Worm (Caenorhabditis elegans) whole organism, L1 larva: ENCODE data around the gene ugt-38.
A peak's percentile ranks its signal among the peaks of the same experiment; 100 is the strongest.

Experiments
- C04F5.9 ChIP-seq: sonication (generic microtip); optimal IDR thresholded peaks from 2 replicates; lab custom pipeline; 2016; ENCODE audit warnings: missing genetic modification characterization, missing compliant biosample characterization
- C16A3.4 ChIP-seq: fragments of 150-350 bp; optimal IDR thresholded peaks from 2 replicates; lab custom pipeline; 2014; ENCODE audit warnings: missing biosample characterization, missing genetic modification characterization
- aha-1 ChIP-seq: fragments of 150-350 bp; optimal IDR thresholded peaks from 2 replicates; lab custom pipeline; 2014; ENCODE audit warnings: missing biosample characterization, missing genetic modification characterization
- aly-2 ChIP-seq: fragments of 150-350 bp; optimal IDR thresholded peaks from 2 replicates; lab custom pipeline; 2014; ENCODE audit warnings: missing biosample characterization, missing genetic modification characterization
- blmp-1 ChIP-seq: fragments of 150-350 bp; optimal IDR thresholded peaks from 2 replicates; lab custom pipeline; 2014; ENCODE audit warnings: missing biosample characterization, missing genetic modification characterization
- ceh-8 ChIP-seq: fragments of 200-800 bp; sonication (Bioruptor generic); optimal IDR thresholded peaks from 2 replicates; lab custom pipeline; 2018; ENCODE audit warnings: mild to moderate bottlenecking, missing genetic modification characterization, moderate library complexity, missing compliant biosample characterization
- ces-1 ChIP-seq: fragments of 150-350 bp; optimal IDR thresholded peaks from 2 replicates; lab custom pipeline; 2014; ENCODE audit warnings: missing biosample characterization, missing genetic modification reagents, missing genetic modification characterization
- dsc-1 ChIP-seq: sonication (generic microtip); optimal IDR thresholded peaks from 2 replicates; lab custom pipeline; 2016; ENCODE audit warnings: mild to moderate bottlenecking, missing genetic modification characterization, missing compliant biosample characterization
- elt-3 ChIP-seq, 6 experiments: fragments of 150-350 bp in 1 of 6; sonication (generic microtip); optimal IDR thresholded peaks; 2 replicates each; lab custom pipeline; 2017 to 2018; ENCODE audit warnings: missing biosample characterization in 6 of 6, missing genetic modification characterization in 6 of 6, inconsistent platforms in 1 of 6
- fkh-10 ChIP-seq: sonication (generic microtip); optimal IDR thresholded peaks from 2 replicates; lab custom pipeline; 2017; ENCODE audit warnings: missing biosample characterization, missing genetic modification reagents, missing genetic modification characterization
- grh-1 ChIP-seq: fragments of 200-800 bp; sonication (Bioruptor generic); IDR thresholded peaks from 2 replicates; pipeline ENCODE4 v1.3.6; 2022; ENCODE audit warnings: missing genetic modification reagents, missing genetic modification characterization, missing compliant biosample characterization
- hlh-4 ChIP-seq: sonication (generic microtip); optimal IDR thresholded peaks from 2 replicates; lab custom pipeline; 2016; ENCODE audit warnings: mild to moderate bottlenecking, missing genetic modification characterization, missing compliant biosample characterization
- irx-1 ChIP-seq: sonication (generic microtip); optimal IDR thresholded peaks from 2 replicates; lab custom pipeline; 2016; ENCODE audit warnings: missing genetic modification characterization, missing compliant biosample characterization
- jun-1 ChIP-seq: fragments of 150-350 bp; optimal IDR thresholded peaks from 2 replicates; lab custom pipeline; 2014; ENCODE audit warnings: missing biosample characterization, missing genetic modification reagents, missing genetic modification characterization
- lin-14 ChIP-seq: fragments of 200-800 bp; sonication (Bioruptor generic); optimal IDR thresholded peaks from 2 replicates; lab custom pipeline; 2018; ENCODE audit warnings: mild to moderate bottlenecking, missing genetic modification characterization, moderate library complexity, missing compliant biosample characterization
- lin-15B ChIP-seq: fragments of 150-350 bp; sonication (generic microtip); optimal IDR thresholded peaks from 3 replicates; lab custom pipeline; 2014; ENCODE audit warnings: missing biosample characterization, missing genetic modification characterization
- lin-39 ChIP-seq: fragments of 150-350 bp; optimal IDR thresholded peaks from 2 replicates; lab custom pipeline; 2014; ENCODE audit warnings: missing biosample characterization, missing genetic modification reagents, missing genetic modification characterization
- lsy-2 ChIP-seq, 2 experiments: fragments of 150-350 bp; optimal IDR thresholded peaks; 2 replicates each; lab custom pipeline; 2014; ENCODE audit warnings: missing biosample characterization in 2 of 2, missing genetic modification characterization in 2 of 2
- mab-9 ChIP-seq: fragments of 200-800 bp; sonication (Bioruptor generic); IDR thresholded peaks from 2 replicates; pipeline ENCODE4 v1.3.6; 2022; ENCODE audit warnings: missing genetic modification reagents, missing genetic modification characterization, missing compliant biosample characterization
- mdl-1 ChIP-seq, 2 experiments: fragments of 150-350 bp; optimal IDR thresholded peaks; 2 replicates each; lab custom pipeline; 2014 to 2017; ENCODE audit warnings: missing biosample characterization in 2 of 2, missing genetic modification characterization in 2 of 2, inconsistent platforms in 1 of 2
- mef-2 ChIP-seq: fragments of 150-350 bp; optimal IDR thresholded peaks from 2 replicates; lab custom pipeline; 2014; ENCODE audit warnings: missing biosample characterization, missing genetic modification characterization
- nhr-12 ChIP-seq: sonication (generic microtip); optimal IDR thresholded peaks from 2 replicates; lab custom pipeline; 2017; ENCODE audit warnings: missing biosample characterization, missing genetic modification characterization
- nhr-19 ChIP-seq: fragments of 200-800 bp; sonication (Bioruptor generic); conservative IDR thresholded peaks from 2 replicates; pipeline ENCODE4 v1.3.6; 2022; ENCODE audit warnings: missing genetic modification characterization, missing compliant biosample characterization
- nhr-71 ChIP-seq: sonication (generic microtip); optimal IDR thresholded peaks from 2 replicates; lab custom pipeline; 2016; ENCODE audit warnings: mild to moderate bottlenecking, missing genetic modification characterization, moderate library complexity, missing compliant biosample characterization
- nhr-76 ChIP-seq: sonication (generic microtip); optimal IDR thresholded peaks from 2 replicates; lab custom pipeline; 2017; ENCODE audit warnings: missing biosample characterization, missing genetic modification characterization
- nhr-84 ChIP-seq: sonication (generic microtip); optimal IDR thresholded peaks from 2 replicates; lab custom pipeline; 2017; ENCODE audit warnings: missing biosample characterization, missing genetic modification characterization
- nhr-85 ChIP-seq: sonication (generic microtip); peaks from one replicate; lab custom pipeline; 2016; ENCODE audit warnings: missing genetic modification characterization, inconsistent platforms, missing compliant biosample characterization
- nhr-90 ChIP-seq: sonication (generic microtip); optimal IDR thresholded peaks from 2 replicates; lab custom pipeline; 2016; ENCODE audit warnings: mild to moderate bottlenecking, missing genetic modification characterization, missing compliant biosample characterization; ENCODE audit not compliant: poor library complexity
- pag-3 ChIP-seq: sonication (generic microtip); optimal IDR thresholded peaks from 2 replicates; lab custom pipeline; 2017; ENCODE audit warnings: missing genetic modification characterization, mild to moderate bottlenecking, missing compliant biosample characterization, antibody characterized with exemption, borderline replicate concordance; ENCODE audit not compliant: insufficient read depth
- pax-3 ChIP-seq: fragments of 200-800 bp; sonication (Bioruptor generic); optimal IDR thresholded peaks from 2 replicates; lab custom pipeline; 2018; ENCODE audit warnings: mild to moderate bottlenecking, missing genetic modification characterization, moderate library complexity, missing compliant biosample characterization
- skn-1 ChIP-seq: fragments of 150-350 bp; optimal IDR thresholded peaks from 2 replicates; lab custom pipeline; 2014; ENCODE audit warnings: missing biosample characterization, missing genetic modification characterization
- snpc-4 ChIP-seq: fragments of 150-350 bp; optimal IDR thresholded peaks from 2 replicates; lab custom pipeline; 2014; ENCODE audit warnings: missing biosample characterization, missing genetic modification characterization
- sox-4 ChIP-seq: sonication (generic microtip); optimal IDR thresholded peaks from 2 replicates; lab custom pipeline; 2016; ENCODE audit warnings: missing genetic modification characterization, missing compliant biosample characterization
- tbx-2 ChIP-seq: sonication (generic microtip); optimal IDR thresholded peaks from 2 replicates; lab custom pipeline; 2016; ENCODE audit warnings: missing genetic modification characterization, missing compliant biosample characterization
- unc-30 ChIP-seq: sonication (generic microtip); optimal IDR thresholded peaks from 2 replicates; lab custom pipeline; 2017; ENCODE audit warnings: missing biosample characterization, missing genetic modification characterization
- unc-98 ChIP-seq: fragments of 200-800 bp; sonication (Bioruptor generic); IDR thresholded peaks from 2 replicates; pipeline ENCODE4 v1.3.6; 2022; ENCODE audit warnings: missing genetic modification characterization, missing compliant biosample characterization
- xbp-1 ChIP-seq: sonication (generic microtip); optimal IDR thresholded peaks from 2 replicates; lab custom pipeline; 2016; ENCODE audit warnings: missing genetic modification characterization, missing compliant biosample characterization
- zip-4 ChIP-seq: fragments of 200-800 bp; sonication (Bioruptor generic); optimal IDR thresholded peaks from 2 replicates; lab custom pipeline; 2018; ENCODE audit warnings: mild to moderate bottlenecking, missing genetic modification characterization, moderate library complexity, missing compliant biosample characterization
- ztf-4 ChIP-seq: fragments of 150-350 bp; optimal IDR thresholded peaks from 2 replicates; lab custom pipeline; 2014; ENCODE audit warnings: missing biosample characterization, missing genetic modification characterization

Gene ugt-38

ce11 chrV:7111276-7111675, 36.0 kb downstream of the ugt-38 start:
- TF ChIP-seq lin-14 (GFP tag; lab: Kevin White, UChicago): peak; percentile 79
- no peak for TF ChIP-seq grh-1 (GFP tag; lab: Robert Waterston, UW)
- peak; percentile 89 for TF ChIP-seq fkh-10 (GFP tag; lab: Kevin White, UChicago)
- TF ChIP-seq nhr-71: peak; percentile 28
- no peak for TF ChIP-seq lin-15B (tag; lab: Kevin White, UChicago)
- TF ChIP-seq irx-1 (tag; lab: Kevin White, UChicago): peak; percentile 12
- TF ChIP-seq lsy-2 (tag; optimal IDR thresholded peaks at IDR 0.05; lab: Kevin White, UChicago): peak in 1 of 2 experiments; percentile 23
- TF ChIP-seq blmp-1 (tag; lab: Kevin White, UChicago): peak; percentile 22
- TF ChIP-seq nhr-19 (GFP tag; lab: Robert Waterston, UW): no peak
- peak; percentile 63 for TF ChIP-seq ces-1 (GFP tag; lab: Kevin White, UChicago)

ce11 chrV:7110370-7110769, 36.9 kb downstream of the ugt-38 start:
- TF ChIP-seq xbp-1 (tag; lab: Kevin White, UChicago) (no peak), nhr-90 (no peak), nhr-12 (no peak), C16A3.4 (no peak), mef-2 (no peak), fkh-10 (GFP tag; lab: Kevin White, UChicago) (peak; percentile 55), lin-14 (GFP tag; lab: Kevin White, UChicago) (peak; percentile 26), jun-1 (tag; lab: Kevin White, UChicago) (no peak), mab-9 (no peak), aly-2 (tag; lab: Kevin White, UChicago) (no peak), sox-4 (tag; lab: Kevin White, UChicago) (no peak), ztf-4 (tag; lab: Kevin White, UChicago) (no peak), tbx-2 (tag; lab: Kevin White, UChicago) (no peak), dsc-1 (tag; lab: Kevin White, UChicago) (no peak), unc-30 (tag; lab: Kevin White, UChicago) (no peak), ces-1 (GFP tag; lab: Kevin White, UChicago) (no peak), unc-98 (no peak)

- TF ChIP-seq nhr-76 (tag; lab: Kevin White, UChicago) (no peak), lin-14 (GFP tag; lab: Kevin White, UChicago) (peak; percentile 44), C04F5.9 (no peak), fkh-10 (GFP tag; lab: Kevin White, UChicago) (peak; percentile 60), unc-98 (no peak)
Measured at ce11 chrV:7106499-7107152, 40.6 kb downstream of the ugt-38 start.

ce11 chrV:7103247-7103646, 44.0 kb downstream of the ugt-38 start, which contains the start of gene odr-2:
Gene odr-2, plus strand, starts transcription at chrV:7103547.
- TF ChIP-seq pax-3 (tag; lab: Kevin White, UChicago): no peak
- no peak for TF ChIP-seq elt-3 (tag; optimal IDR thresholded peaks at IDR 0.05; lab: Kevin White, UChicago)
- no peak for TF ChIP-seq snpc-4 (tag; lab: Kevin White, UChicago)
- no peak for TF ChIP-seq nhr-84 (tag; lab: Kevin White, UChicago)
- no peak for TF ChIP-seq nhr-90
- no peak for TF ChIP-seq mdl-1 (tag; optimal IDR thresholded peaks at IDR 0.05; lab: Kevin White, UChicago)
- no peak for TF ChIP-seq skn-1 (tag; lab: Kevin White, UChicago)
- TF ChIP-seq pag-3 (tag; lab: Kevin White, UChicago): no peak
- no peak for TF ChIP-seq ztf-4 (tag; lab: Kevin White, UChicago)
- no peak for TF ChIP-seq aha-1 (tag; lab: Kevin White, UChicago)
- TF ChIP-seq ceh-8: no peak
- TF ChIP-seq mef-2: no peak
- TF ChIP-seq hlh-4 (tag; lab: Kevin White, UChicago): no peak
- no peak for TF ChIP-seq zip-4
- no peak for TF ChIP-seq lin-39 (tag; lab: Kevin White, UChicago)
- no peak for TF ChIP-seq nhr-85
